Fruit fly (Drosophila melanogaster) S2 (cell line): ENCODE results near the gene TSG101.

Experiments used
- CG8478 ChIP-seq: fragments of >200 bp; optimal IDR thresholded peaks from 2 replicates; lab custom pipeline; 2018
- CTCF ChIP-seq, 2 experiments: fragments of >200 bp; optimal IDR thresholded peaks; 2 replicates each; lab custom pipeline; 2018

DNA sequence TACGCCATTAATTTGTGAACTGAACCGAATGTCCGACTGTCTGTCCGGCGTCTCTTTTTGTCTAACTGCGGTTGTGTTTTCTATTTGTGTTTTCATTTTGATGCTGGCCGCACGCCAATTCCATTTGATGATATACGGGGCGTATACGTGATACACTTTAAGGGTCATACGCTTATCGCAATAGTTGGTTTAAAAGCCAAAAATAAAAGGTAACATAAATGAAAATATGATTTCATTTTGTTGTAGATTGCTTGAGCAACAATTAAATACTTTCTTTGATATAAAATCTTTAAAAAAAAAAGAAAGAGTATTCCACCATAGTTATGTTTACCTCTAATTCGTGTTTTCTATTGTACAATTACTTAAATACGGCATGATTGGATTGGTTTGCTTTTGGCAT lies 42.9 kb downstream of the TSG101 start:
- TF ChIP-seq CTCF (optimal IDR thresholded peaks at IDR 0.05; lab: Kevin White, UChicago) (no peak), CG8478 (lab: Kevin White, UChicago) (no peak)
